Fruit fly (Drosophila melanogaster): ENCODE data around the gene Cp15.

- no peak for TF ChIP-seq Smox (GFP tag; optimal IDR thresholded peaks at IDR 0.05)
- TF ChIP-seq spab (GFP tag; optimal IDR thresholded peaks at IDR 0.05): no peak
- TF ChIP-seq Blimp-1 (GFP tag; optimal IDR thresholded peaks at IDR 0.05): no peak
- no peak for TF ChIP-seq CG9139 (GFP tag; optimal IDR thresholded peaks at IDR 0.05)
- TF ChIP-seq CG1621 (tag; optimal IDR thresholded peaks at IDR 0.05): no peak
- no peak for TF ChIP-seq fd85E (GFP tag; optimal IDR thresholded peaks at IDR 0.05)
- no peak for TF ChIP-seq CG6276 (GFP tag; optimal IDR thresholded peaks at IDR 0.05)
Measured at dm6 chr3L:8695959-8696358, 32.3 kb upstream of the Cp15 start.
